Worm (Caenorhabditis elegans) whole organism, early embryonic: Measurements from ENCODE around the gene Y41E3.7.

ENCODE experiments used
- ama-1 ChIP-seq: fragments of 150-350 bp; optimal IDR thresholded peaks from 2 replicates; lab custom pipeline; 2014
- flt-1 ChIP-seq: fragments of 200-800 bp; sonication (Bioruptor generic); IDR thresholded peaks from 2 replicates; pipeline ENCODE4 v1.3.6; 2022; ENCODE audit warnings: missing genetic modification characterization, missing compliant biosample characterization
- hmg-4 ChIP-seq: fragments of 200-800 bp; sonication (Bioruptor generic); optimal IDR thresholded peaks from 2 replicates; lab custom pipeline; 2018; ENCODE audit warnings: mild to moderate bottlenecking, missing genetic modification characterization, missing compliant biosample characterization
- hnd-1 ChIP-seq: sonication (generic microtip); optimal IDR thresholded peaks from 2 replicates; lab custom pipeline; 2016; ENCODE audit warnings: missing genetic modification characterization, missing compliant biosample characterization
- pes-1 ChIP-seq: fragments of 200-800 bp; sonication (Bioruptor generic); IDR thresholded peaks from 2 replicates; pipeline ENCODE4 v1.3.6; 2022; ENCODE audit warnings: missing genetic modification reagents, missing genetic modification characterization, missing compliant biosample characterization
- scrt-1 ChIP-seq: fragments of 200-800 bp; sonication (Bioruptor generic); IDR thresholded peaks from 2 replicates; pipeline ENCODE4 v1.3.6; 2022; ENCODE audit warnings: missing genetic modification characterization, missing compliant biosample characterization

- TF ChIP-seq ama-1 (lab: Kevin White, UChicago) (peak; percentile 31), hnd-1 (tag; lab: Kevin White, UChicago) (no peak), flt-1 (GFP tag; lab: Robert Waterston, UW) (no peak), pes-1 (GFP tag; lab: Robert Waterston, UW) (peak; percentile 17; the same call in 1 of the 2 replicates), hmg-4 (GFP tag; lab: Kevin White, UChicago) (peak; percentile 24), scrt-1 (GFP tag; lab: Robert Waterston, UW) (no peak)
These were observed 25.6 kb downstream of the Y41E3.7 start, which contains the start of gene hrpu-1 for ce11 chrIV:15039477-15039876.
